Fruit fly (Drosophila melanogaster) whole organism, adult: ENCODE results near the gene Tsr1.

Experiments
- CG11617 ChIP-seq: fragments of 200-800 bp; sonication (Bioruptor generic); optimal IDR thresholded peaks from 2 replicates; lab custom pipeline; 2017; ENCODE audit warnings: mild to moderate bottlenecking, missing biosample characterization, missing genetic modification reagents, missing genetic modification characterization
- CG12768 ChIP-seq: fragments of 200-800 bp; sonication (Bioruptor generic); optimal IDR thresholded peaks from 2 replicates; lab custom pipeline; 2017; ENCODE audit warnings: missing biosample characterization, missing genetic modification characterization, mild to moderate bottlenecking, moderate library complexity, missing genetic modification reagents
- CG14711 ChIP-seq: fragments of 200-800 bp; sonication (Bioruptor generic); optimal IDR thresholded peaks from 2 replicates; lab custom pipeline; 2018; ENCODE audit warnings: missing biosample characterization, mild to moderate bottlenecking, missing genetic modification characterization, moderate library complexity
- CG1620 ChIP-seq: fragments of 200-800 bp; sonication (Bioruptor generic); optimal IDR thresholded peaks from 2 replicates; lab custom pipeline; 2016; ENCODE audit warnings: missing biosample characterization, missing genetic modification characterization
- CG33017 ChIP-seq: fragments of 200-800 bp; sonication (Bioruptor generic); optimal IDR thresholded peaks from 2 replicates; lab custom pipeline; 2018; ENCODE audit warnings: missing biosample characterization, mild to moderate bottlenecking, missing genetic modification characterization, moderate library complexity
- CG5204 ChIP-seq: fragments of 200-800 bp; sonication (Bioruptor generic); optimal IDR thresholded peaks from 2 replicates; lab custom pipeline; 2016; ENCODE audit warnings: missing biosample characterization, missing genetic modification characterization
- CG7045 ChIP-seq: fragments of 200-800 bp; sonication (Bioruptor generic); optimal IDR thresholded peaks from 2 replicates; lab custom pipeline; 2017; ENCODE audit warnings: missing biosample characterization, mild to moderate bottlenecking, missing genetic modification characterization
- CG7101 ChIP-seq: fragments of 200-800 bp; sonication (Bioruptor generic); optimal IDR thresholded peaks from 2 replicates; lab custom pipeline; 2018; ENCODE audit warnings: missing biosample characterization, mild to moderate bottlenecking, missing genetic modification characterization, moderate library complexity
- Clk ChIP-seq: fragments of 200-800 bp; sonication (Bioruptor generic); optimal IDR thresholded peaks from 2 replicates; lab custom pipeline; 2017; ENCODE audit warnings: missing biosample characterization, missing genetic modification characterization
- Crg-1 ChIP-seq: fragments of 200-800 bp; sonication (Bioruptor generic); optimal IDR thresholded peaks from 2 replicates; lab custom pipeline; 2016; ENCODE audit warnings: missing biosample characterization, missing genetic modification characterization
- Hr96 ChIP-seq: fragments of 200-800 bp; sonication (Bioruptor generic); optimal IDR thresholded peaks from 2 replicates; lab custom pipeline; 2016; ENCODE audit warnings: missing biosample characterization, missing genetic modification characterization
- Mnt ChIP-seq: fragments of 200-800 bp; sonication (Bioruptor generic); optimal IDR thresholded peaks from 2 replicates; lab custom pipeline; 2016; ENCODE audit warnings: missing biosample characterization, mild to moderate bottlenecking, missing genetic modification characterization
- bab1 ChIP-seq: fragments of 200-800 bp; sonication (Bioruptor generic); optimal IDR thresholded peaks from 3 replicates; lab custom pipeline; 2019; ENCODE audit warnings: missing biosample characterization, mild to moderate bottlenecking, missing genetic modification characterization, moderate library complexity
- cic ChIP-seq: fragments of 200-800 bp; sonication (Bioruptor generic); optimal IDR thresholded peaks from 2 replicates; lab custom pipeline; 2017; ENCODE audit warnings: missing biosample characterization, mild to moderate bottlenecking, missing genetic modification characterization, moderate library complexity
- cnc ChIP-seq, 2 experiments: fragments of >200 bp; optimal IDR thresholded peaks; 2 replicates each; lab custom pipeline; 2017
- kay ChIP-seq: fragments of 200-800 bp; sonication (Bioruptor generic); peaks from one replicate; lab custom pipeline; 2016; ENCODE audit warnings: missing biosample characterization, missing genetic modification characterization, borderline replicate concordance
- ovo ChIP-seq: fragments of 200-800 bp; sonication (Bioruptor generic); optimal IDR thresholded peaks from 2 replicates; lab custom pipeline; 2016; ENCODE audit warnings: missing biosample characterization, missing genetic modification characterization
- pad ChIP-seq: fragments of 200-800 bp; sonication (Bioruptor generic); optimal IDR thresholded peaks from 3 replicates; lab custom pipeline; 2017; ENCODE audit warnings: missing biosample characterization, missing genetic modification characterization, mild to moderate bottlenecking, moderate library complexity, missing genetic modification reagents
- tj ChIP-seq: fragments of 200-800 bp; sonication (Bioruptor generic); optimal IDR thresholded peaks from 3 replicates; lab custom pipeline; 2017; ENCODE audit warnings: missing biosample characterization, mild to moderate bottlenecking, missing genetic modification characterization, moderate library complexity
- toe ChIP-seq: fragments of 200-800 bp; sonication (Bioruptor generic); optimal IDR thresholded peaks from 2 replicates; lab custom pipeline; 2016; ENCODE audit warnings: missing biosample characterization, missing genetic modification characterization

Tsr1 gene

DNA sequence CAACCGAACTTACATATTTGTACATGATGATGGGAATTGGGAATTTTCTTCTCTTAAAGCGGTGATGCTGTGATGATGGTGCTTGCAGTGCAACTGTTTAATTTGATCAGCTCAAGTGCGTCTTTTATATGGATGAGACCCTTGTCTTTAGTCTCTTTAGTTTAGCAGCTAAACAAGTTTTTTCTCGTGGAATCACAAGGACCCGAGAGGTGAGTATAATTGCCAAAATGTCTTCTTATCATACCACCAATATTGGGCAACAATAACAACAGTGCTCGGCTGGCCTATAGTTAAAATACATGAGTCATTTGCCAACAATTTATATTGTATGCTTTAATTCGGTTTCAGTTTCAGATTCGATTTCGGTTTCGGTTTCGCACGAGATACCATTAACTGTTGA, 37.3 kb upstream of the Tsr1 start, which contains the start of gene Edg78E:
Gene Edg78E (minus strand): TSS at position 101 of the 400 bp plus-strand sequence.
- no peak for TF ChIP-seq cic
- no peak for TF ChIP-seq kay (GFP tag; lab: Kevin White, UChicago)
- no peak for TF ChIP-seq CG7045 (GFP tag; lab: Kevin White, UChicago)
- TF ChIP-seq ovo (GFP tag; lab: Kevin White, UChicago) = no peak
- TF ChIP-seq cnc (optimal IDR thresholded peaks at IDR 0.05; lab: Kevin White, UChicago) = no peak
- no peak for TF ChIP-seq Clk
- TF ChIP-seq bab1 = no peak
- TF ChIP-seq Hr96 (GFP tag; lab: Kevin White, UChicago) = no peak
- TF ChIP-seq Mnt (GFP tag; lab: Kevin White, UChicago) = no peak
- TF ChIP-seq CG14711 (tag; lab: Kevin White, UChicago) = no peak
- no peak for TF ChIP-seq pad (GFP tag; lab: Kevin White, UChicago)

DNA sequence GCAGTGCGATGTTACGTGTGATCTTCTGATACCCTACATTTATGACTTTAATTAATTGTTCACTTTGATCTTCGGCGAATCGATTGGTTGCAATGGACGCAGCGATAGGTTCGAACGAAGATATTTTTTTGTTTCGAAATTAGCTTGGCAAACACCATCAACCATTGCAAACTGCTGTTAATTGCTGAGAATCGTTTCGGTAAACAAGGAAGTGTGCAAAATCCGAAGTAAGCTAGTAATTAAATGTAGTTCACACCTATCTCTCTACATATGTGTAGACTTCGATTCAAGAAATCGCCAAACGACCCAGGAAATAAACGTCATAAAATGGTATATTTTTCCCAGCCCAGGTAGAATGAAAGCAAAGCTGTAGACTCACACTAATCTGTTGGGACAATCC, 36.6 kb upstream of the Tsr1 start, which contains the start of gene CG43702:
Gene CG43702 (plus strand): TSS at position 301 of the 400 bp plus-strand sequence.
- no peak for TF ChIP-seq kay (GFP tag; lab: Kevin White, UChicago)
- no peak for TF ChIP-seq ovo (GFP tag; lab: Kevin White, UChicago)

DNA sequence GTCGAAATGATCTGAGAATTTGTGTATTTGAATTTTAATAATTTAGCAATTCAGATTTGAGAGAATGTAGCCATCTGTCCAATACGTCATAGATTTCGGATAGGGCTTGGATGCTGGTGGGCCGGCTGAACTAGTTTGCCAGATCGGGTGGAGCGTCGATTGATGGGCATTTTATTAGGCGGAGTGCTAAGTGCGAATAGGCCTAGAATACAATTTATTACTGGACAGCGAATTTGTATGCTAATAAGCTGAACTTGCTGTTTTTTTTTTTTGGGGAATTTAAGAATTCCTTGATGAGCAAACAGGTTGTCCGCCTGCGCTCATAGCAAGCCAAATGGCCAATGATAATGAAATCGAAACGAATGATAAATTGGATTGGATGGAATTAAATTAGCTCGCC, 35.8 kb upstream of the Tsr1 start:
- TF ChIP-seq CG33017 = no peak
- no peak for TF ChIP-seq CG12768 (GFP tag; lab: Kevin White, UChicago)
- TF ChIP-seq Hr96 (GFP tag; lab: Kevin White, UChicago) = no peak
- no peak for TF ChIP-seq cic
- no peak for TF ChIP-seq CG5204 (GFP tag; lab: Kevin White, UChicago)
- no peak for TF ChIP-seq Crg-1 (GFP tag; lab: Kevin White, UChicago)

DNA sequence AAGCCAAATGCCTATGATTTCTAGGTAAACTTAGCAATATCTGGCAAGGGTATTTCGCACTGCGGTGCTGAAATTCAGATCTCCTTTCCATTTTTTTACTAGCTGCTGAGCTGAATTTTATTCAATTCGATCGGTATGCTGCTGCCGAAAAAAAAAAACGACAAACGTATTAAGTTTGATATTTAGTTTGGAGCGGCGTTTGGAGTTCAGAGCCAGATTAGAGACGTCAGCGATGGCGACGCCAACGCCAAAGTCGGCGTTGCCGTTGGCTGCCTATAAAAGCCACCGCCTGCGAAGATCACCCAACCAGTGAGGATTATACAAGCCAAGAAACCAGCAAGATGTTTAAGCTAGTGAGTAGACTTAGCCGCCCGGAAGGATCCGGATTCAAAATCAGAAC, 34.7 kb upstream of the Tsr1 start, which contains the start of gene Cpr78Cc:
Gene Cpr78Cc (plus strand): TSS at position 301 of the 400 bp plus-strand sequence.
- no peak for TF ChIP-seq CG1620
- TF ChIP-seq CG12768 (GFP tag; lab: Kevin White, UChicago) = no peak
- no peak for TF ChIP-seq toe (GFP tag; lab: Kevin White, UChicago)
- no peak for TF ChIP-seq CG33017
- TF ChIP-seq CG7101 (tag; lab: Kevin White, UChicago) = no peak

DNA sequence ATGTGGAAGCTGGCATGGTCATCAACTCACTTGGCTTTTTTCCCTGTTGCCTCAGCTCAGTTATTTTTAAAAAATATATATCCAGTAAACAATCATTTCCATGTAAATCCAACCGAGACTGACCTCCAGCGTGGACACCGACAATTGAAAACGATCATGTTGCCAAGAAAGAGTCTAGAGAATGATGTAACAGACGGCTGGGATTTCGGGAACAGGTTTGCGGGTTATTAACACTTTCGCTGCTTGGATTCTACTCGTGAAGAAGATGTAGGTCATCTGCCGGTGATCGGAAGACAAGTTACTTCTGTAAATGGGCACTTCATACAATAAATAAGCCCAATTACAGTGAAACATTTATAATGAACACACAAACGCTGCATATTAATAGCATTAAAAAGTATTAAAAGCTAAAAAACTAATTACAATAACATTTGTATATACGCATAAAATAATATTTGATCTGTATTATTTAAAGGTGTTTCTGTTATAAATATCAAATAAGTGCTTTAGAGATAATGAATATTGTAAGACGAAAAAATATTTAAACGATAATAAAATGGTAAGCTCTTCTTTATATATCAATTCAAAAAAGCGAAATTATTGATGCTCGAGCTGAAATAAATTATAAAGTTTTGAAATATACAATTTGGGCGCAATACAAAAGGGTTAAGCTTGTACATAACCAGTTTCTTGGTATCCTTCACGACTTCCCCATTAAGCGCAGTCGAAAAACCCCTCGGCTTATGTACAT, 33.1 kb upstream of the Tsr1 start:
- no peak for TF ChIP-seq CG7045 (GFP tag; lab: Kevin White, UChicago)
- TF ChIP-seq Clk = no peak
- TF ChIP-seq tj (GFP tag; lab: Kevin White, UChicago) = no peak
- no peak for TF ChIP-seq ovo (GFP tag; lab: Kevin White, UChicago)
- no peak for TF ChIP-seq CG11617 (GFP tag; lab: Kevin White, UChicago)
- no peak for TF ChIP-seq Crg-1 (GFP tag; lab: Kevin White, UChicago)
- TF ChIP-seq bab1 = no peak
- TF ChIP-seq kay (GFP tag; lab: Kevin White, UChicago) = no peak
- TF ChIP-seq pad (GFP tag; lab: Kevin White, UChicago) = no peak
- TF ChIP-seq Mnt (GFP tag; lab: Kevin White, UChicago) = no peak
- TF ChIP-seq CG14711 (tag; lab: Kevin White, UChicago) = no peak
- TF ChIP-seq CG7101 (tag; lab: Kevin White, UChicago) = no peak
- no peak for TF ChIP-seq CG5204 (GFP tag; lab: Kevin White, UChicago)
- no peak for TF ChIP-seq CG1620
- no peak for TF ChIP-seq toe (GFP tag; lab: Kevin White, UChicago)
- no peak for TF ChIP-seq cnc (optimal IDR thresholded peaks at IDR 0.05; lab: Kevin White, UChicago)

DNA sequence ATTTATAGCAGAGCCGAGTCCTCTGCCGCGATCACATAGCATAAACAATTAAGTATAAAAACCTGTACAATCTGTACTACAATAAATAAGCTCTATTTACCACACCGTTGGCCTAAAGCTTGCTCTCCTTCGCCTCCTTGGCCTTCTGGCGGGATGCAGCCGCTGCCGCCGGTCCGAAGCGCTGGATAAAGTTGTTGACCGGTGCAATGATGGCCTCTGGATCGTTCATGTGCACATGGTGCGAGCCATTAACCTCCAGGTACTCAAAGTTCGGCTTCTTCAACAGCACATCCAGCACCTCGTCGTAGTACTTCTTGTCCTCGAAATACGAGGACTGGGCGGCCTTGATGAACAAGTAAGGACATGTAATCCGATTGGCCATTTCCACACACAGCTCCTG, 32.5 kb upstream of the Tsr1 start:
- TF ChIP-seq Crg-1 (GFP tag; lab: Kevin White, UChicago) (no peak), CG1620 (no peak), toe (GFP tag; lab: Kevin White, UChicago) (no peak), CG7045 (GFP tag; lab: Kevin White, UChicago) (no peak), CG33017 (no peak), CG12768 (GFP tag; lab: Kevin White, UChicago) (no peak), kay (GFP tag; lab: Kevin White, UChicago) (no peak), ovo (GFP tag; lab: Kevin White, UChicago) (no peak), tj (GFP tag; lab: Kevin White, UChicago) (no peak), bab1 (no peak), Clk (no peak), cic (no peak), Hr96 (GFP tag; lab: Kevin White, UChicago) (no peak), Mnt (GFP tag; lab: Kevin White, UChicago) (no peak), pad (GFP tag; lab: Kevin White, UChicago) (no peak), CG7101 (tag; lab: Kevin White, UChicago) (no peak), CG14711 (tag; lab: Kevin White, UChicago) (no peak), cnc (optimal IDR thresholded peaks at IDR 0.05; lab: Kevin White, UChicago) (no peak), CG11617 (GFP tag; lab: Kevin White, UChicago) (no peak)

DNA sequence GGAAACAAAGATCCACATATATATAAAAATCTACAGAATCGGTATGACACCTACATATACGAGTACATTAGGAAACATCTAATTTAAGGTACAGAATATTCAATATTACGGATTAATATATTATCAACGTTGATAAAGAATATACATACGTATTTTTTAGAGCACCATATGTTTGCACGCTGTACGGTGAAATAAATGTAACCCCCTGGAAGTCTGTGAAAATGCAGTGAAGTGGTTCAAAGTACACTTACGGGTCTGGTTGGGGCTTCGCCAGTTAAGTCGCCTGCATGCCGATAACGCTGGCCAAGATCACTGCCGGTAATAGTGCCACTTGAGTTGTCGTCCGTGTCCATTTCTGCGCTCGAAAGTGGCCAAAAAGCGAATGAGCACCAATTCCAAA, 31.4 kb upstream of the Tsr1 start:
- TF ChIP-seq CG12768 (GFP tag; lab: Kevin White, UChicago) = peak; percentile 42
- no peak for TF ChIP-seq bab1
- no peak for TF ChIP-seq CG7101 (tag; lab: Kevin White, UChicago)
- peak; percentile 91 for TF ChIP-seq kay (GFP tag; lab: Kevin White, UChicago)
- TF ChIP-seq CG5204 (GFP tag; lab: Kevin White, UChicago) = no peak
- no peak for TF ChIP-seq CG11617 (GFP tag; lab: Kevin White, UChicago)
- no peak for TF ChIP-seq Mnt (GFP tag; lab: Kevin White, UChicago)
- no peak for TF ChIP-seq toe (GFP tag; lab: Kevin White, UChicago)
- TF ChIP-seq tj (GFP tag; lab: Kevin White, UChicago) = no peak
- TF ChIP-seq pad (GFP tag; lab: Kevin White, UChicago) = no peak
- TF ChIP-seq Hr96 (GFP tag; lab: Kevin White, UChicago) = no peak
